Fruit fly (Drosophila melanogaster) whole organism, embryonic: ENCODE measurements around the gene Ugt35E1.
A peak's percentile ranks its signal among the peaks of the same experiment; 100 is the strongest.

ENCODE experiments used
- Atf-2 ChIP-seq: fragments of 200-800 bp; sonication (Bioruptor generic); optimal IDR thresholded peaks from 2 replicates; lab custom pipeline; 2016; ENCODE audit warnings: missing biosample characterization, missing genetic modification characterization
- BtbVII ChIP-seq: fragments of 200-800 bp; sonication (Bioruptor generic); optimal IDR thresholded peaks from 3 replicates; lab custom pipeline; 2017; ENCODE audit warnings: missing biosample characterization, mild to moderate bottlenecking, missing genetic modification characterization
- CG12659 ChIP-seq: fragments of 200-800 bp; sonication (Bioruptor generic); optimal IDR thresholded peaks from 3 replicates; lab custom pipeline; 2017; ENCODE audit warnings: mild to moderate bottlenecking, missing biosample characterization, missing genetic modification reagents, missing genetic modification characterization
- CG12942 ChIP-seq: fragments of 200-800 bp; sonication (Bioruptor generic); optimal IDR thresholded peaks from 3 replicates; lab custom pipeline; 2016; ENCODE audit warnings: missing biosample characterization, missing genetic modification characterization
- CG13287 ChIP-seq: fragments of 200-800 bp; sonication (Bioruptor generic); IDR thresholded peaks from 2 replicates; pipeline ENCODE4 v1.3.6; 2022; ENCODE audit warnings: missing biosample characterization, missing genetic modification characterization; ENCODE audit not compliant: partially characterized antibody
- CG17829 ChIP-seq: fragments of 200-800 bp; optimal IDR thresholded peaks from 2 replicates; lab custom pipeline; 2019; ENCODE audit warnings: missing biosample characterization, mild to moderate bottlenecking, missing genetic modification characterization, moderate library complexity
- CG18599 ChIP-seq: fragments of 200-800 bp; sonication (Bioruptor generic); optimal IDR thresholded peaks from 3 replicates; lab custom pipeline; 2017; ENCODE audit warnings: missing biosample characterization, missing genetic modification characterization, mild to moderate bottlenecking, moderate library complexity, missing genetic modification reagents
- CG18764 ChIP-seq: fragments of 200-800 bp; sonication (Bioruptor generic); optimal IDR thresholded peaks from 3 replicates; lab custom pipeline; 2016; ENCODE audit warnings: missing biosample characterization, missing genetic modification characterization
- CG2199 ChIP-seq: fragments of 200-800 bp; sonication (Bioruptor generic); IDR thresholded peaks from 3 replicates; pipeline ENCODE4 v1.3.6; 2022; ENCODE audit warnings: missing biosample characterization, missing genetic modification characterization
- CG32772 ChIP-seq: fragments of 200-800 bp; sonication (Bioruptor generic); IDR thresholded peaks from 2 replicates; pipeline ENCODE4 v1.3.6; 2022; ENCODE audit warnings: missing biosample characterization, missing genetic modification characterization
- CG3995 ChIP-seq: fragments of 200-800 bp; sonication (Bioruptor generic); optimal IDR thresholded peaks from 3 replicates; lab custom pipeline; 2016; ENCODE audit warnings: missing biosample characterization, missing genetic modification characterization
- CG4404 ChIP-seq: fragments of 200-800 bp; sonication (Bioruptor generic); IDR thresholded peaks from 2 replicates; pipeline ENCODE4 v1.3.6; 2022; ENCODE audit warnings: missing biosample characterization, missing genetic modification characterization
- CG6254 ChIP-seq: fragments of 200-800 bp; sonication (Bioruptor generic); optimal IDR thresholded peaks from 3 replicates; lab custom pipeline; 2017; ENCODE audit warnings: mild to moderate bottlenecking, missing biosample characterization, missing genetic modification reagents, missing genetic modification characterization
- CG6813 ChIP-seq: fragments of 200-800 bp; sonication (Bioruptor generic); optimal IDR thresholded peaks from 2 replicates; lab custom pipeline; 2017; ENCODE audit warnings: missing biosample characterization, missing genetic modification characterization, mild to moderate bottlenecking, moderate library complexity, missing genetic modification reagents
- CG7745 ChIP-seq: fragments of 200-800 bp; sonication (Bioruptor generic); optimal IDR thresholded peaks from 2 replicates; lab custom pipeline; 2018; ENCODE audit warnings: missing biosample characterization, mild to moderate bottlenecking, missing genetic modification characterization, moderate library complexity
- CTCF ChIP-seq: fragments of 200-800 bp; sonication (Bioruptor generic); optimal IDR thresholded peaks from 2 replicates; lab custom pipeline; 2017; ENCODE audit warnings: missing biosample characterization, mild to moderate bottlenecking, missing genetic modification characterization, moderate library complexity
- CoRest ChIP-seq: fragments of 200-800 bp; sonication (Bioruptor generic); optimal IDR thresholded peaks from 3 replicates; lab custom pipeline; 2018; ENCODE audit warnings: missing biosample characterization, mild to moderate bottlenecking, missing genetic modification characterization, moderate library complexity
- Dek ChIP-seq: fragments of 200-800 bp; sonication (Bioruptor generic); optimal IDR thresholded peaks from 3 replicates; lab custom pipeline; 2019; ENCODE audit warnings: missing biosample characterization, mild to moderate bottlenecking, missing genetic modification characterization, moderate library complexity
- Gsc ChIP-seq: fragments of 200-800 bp; sonication (Bioruptor generic); IDR thresholded peaks from 2 replicates; pipeline ENCODE4 v1.3.6; 2022; ENCODE audit warnings: missing biosample characterization, missing genetic modification characterization
- Lhr ChIP-seq: fragments of 200-800 bp; sonication (Bioruptor generic); optimal IDR thresholded peaks from 3 replicates; lab custom pipeline; 2017; ENCODE audit warnings: mild to moderate bottlenecking, missing biosample characterization, missing genetic modification reagents, missing genetic modification characterization
- MTF-1 ChIP-seq: fragments of 200-800 bp; sonication (Bioruptor generic); optimal IDR thresholded peaks from 2 replicates; lab custom pipeline; 2018; ENCODE audit warnings: missing biosample characterization, mild to moderate bottlenecking, missing genetic modification characterization, borderline replicate concordance
- Oaz ChIP-seq: fragments of 200-800 bp; sonication (Bioruptor generic); IDR thresholded peaks from 2 replicates; pipeline ENCODE4 v1.3.6; 2022; ENCODE audit warnings: missing biosample characterization, missing genetic modification characterization
- Sry-β ChIP-seq: fragments of 200-800 bp; sonication (Bioruptor generic); optimal IDR thresholded peaks from 2 replicates; lab custom pipeline; 2018; ENCODE audit warnings: missing biosample characterization, mild to moderate bottlenecking, missing genetic modification characterization, moderate library complexity
- al ChIP-seq: fragments of 200-800 bp; sonication (Bioruptor generic); IDR thresholded peaks from 2 replicates; pipeline ENCODE4 v1.3.6; 2022; ENCODE audit warnings: missing biosample characterization, missing genetic modification characterization
- bigmax ChIP-seq: fragments of 200-800 bp; sonication (Bioruptor generic); optimal IDR thresholded peaks from 2 replicates; lab custom pipeline; 2018; ENCODE audit warnings: missing biosample characterization, mild to moderate bottlenecking, missing genetic modification characterization
- crp ChIP-seq, 2 experiments: fragments of 200-800 bp; sonication (Bioruptor generic); optimal IDR thresholded peaks; 2 replicates in 1 of 2; 3 replicates in 1 of 2; lab custom pipeline; 2017; ENCODE audit warnings: missing biosample characterization in 2 of 2, missing genetic modification characterization in 2 of 2, mild to moderate bottlenecking in 1 of 2, moderate library complexity in 1 of 2
- en ChIP-seq: fragments of 200-800 bp; sonication (Bioruptor generic); optimal IDR thresholded peaks from 2 replicates; lab custom pipeline; 2016; ENCODE audit warnings: missing biosample characterization, missing genetic modification characterization
- ewg ChIP-seq: fragments of 200-800 bp; sonication (Bioruptor generic); optimal IDR thresholded peaks from 3 replicates; lab custom pipeline; 2017; ENCODE audit warnings: mild to moderate bottlenecking, missing biosample characterization, missing genetic modification reagents, missing genetic modification characterization
- eyg ChIP-seq: fragments of 200-800 bp; sonication (Bioruptor generic); optimal IDR thresholded peaks from 3 replicates; lab custom pipeline; 2016; ENCODE audit warnings: missing biosample characterization, missing genetic modification characterization
- fu2 ChIP-seq: fragments of 200-800 bp; sonication (Bioruptor generic); optimal IDR thresholded peaks from 2 replicates; lab custom pipeline; 2016; ENCODE audit warnings: missing biosample characterization, missing genetic modification characterization
- gcm2 ChIP-seq: fragments of 200-800 bp; sonication (Bioruptor generic); optimal IDR thresholded peaks from 2 replicates; lab custom pipeline; 2016; ENCODE audit warnings: missing biosample characterization, missing genetic modification characterization
- gem ChIP-seq: fragments of 200-800 bp; sonication (Bioruptor generic); optimal IDR thresholded peaks from 2 replicates; lab custom pipeline; 2019; ENCODE audit warnings: missing biosample characterization, mild to moderate bottlenecking, missing genetic modification characterization, moderate library complexity
- gfzf ChIP-seq: fragments of 200-800 bp; sonication (Bioruptor generic); optimal IDR thresholded peaks from 2 replicates; lab custom pipeline; 2016; ENCODE audit warnings: missing biosample characterization, mild to moderate bottlenecking, missing genetic modification characterization, moderate library complexity
- insv ChIP-seq, 2 experiments: fragments of 200-800 bp; sonication (Bioruptor generic); optimal IDR thresholded peaks; 3 replicates each; lab custom pipeline; 2016 to 2018; ENCODE audit warnings: missing biosample characterization in 2 of 2, missing genetic modification characterization in 2 of 2
- jing ChIP-seq: fragments of 200-800 bp; sonication (Bioruptor generic); optimal IDR thresholded peaks from 2 replicates; lab custom pipeline; 2018; ENCODE audit warnings: missing biosample characterization, mild to moderate bottlenecking, missing genetic modification characterization
- jumu ChIP-seq: fragments of 200-800 bp; sonication (Bioruptor generic); optimal IDR thresholded peaks from 3 replicates; lab custom pipeline; 2016; ENCODE audit warnings: missing biosample characterization, missing genetic modification characterization
- lab ChIP-seq: fragments of 200-800 bp; sonication (Bioruptor generic); optimal IDR thresholded peaks from 3 replicates; lab custom pipeline; 2017; ENCODE audit warnings: missing biosample characterization, missing genetic modification characterization, mild to moderate bottlenecking, moderate library complexity, missing genetic modification reagents
- nerfin-1 ChIP-seq: fragments of 200-800 bp; sonication (Bioruptor generic); optimal IDR thresholded peaks from 3 replicates; lab custom pipeline; 2019; ENCODE audit warnings: missing biosample characterization, mild to moderate bottlenecking, missing genetic modification characterization, moderate library complexity
- nerfin-2 ChIP-seq: fragments of 200-800 bp; sonication (Bioruptor generic); IDR thresholded peaks from 2 replicates; pipeline ENCODE4 v1.3.6; 2022; ENCODE audit warnings: missing biosample characterization, missing genetic modification characterization; ENCODE audit not compliant: partially characterized antibody
- nmo ChIP-seq: fragments of 200-800 bp; sonication (Bioruptor generic); optimal IDR thresholded peaks from 2 replicates; lab custom pipeline; 2018; ENCODE audit warnings: missing biosample characterization, mild to moderate bottlenecking, missing genetic modification characterization, moderate library complexity
- pnt ChIP-seq: fragments of 200-800 bp; sonication (Bioruptor generic); optimal IDR thresholded peaks from 3 replicates; lab custom pipeline; 2016; ENCODE audit warnings: missing biosample characterization, missing genetic modification characterization
- run ChIP-seq: fragments of 200-800 bp; sonication (Bioruptor generic); optimal IDR thresholded peaks from 3 replicates; lab custom pipeline; 2018; ENCODE audit warnings: missing biosample characterization, mild to moderate bottlenecking, missing genetic modification characterization
- seq ChIP-seq: fragments of 200-800 bp; sonication (Bioruptor generic); IDR thresholded peaks from 2 replicates; pipeline ENCODE4 v1.3.6; 2022; ENCODE audit warnings: missing biosample characterization, missing genetic modification characterization
- sob ChIP-seq: fragments of 200-800 bp; sonication (Bioruptor generic); IDR thresholded peaks from 2 replicates; pipeline ENCODE4 v1.3.6; 2022; ENCODE audit warnings: missing biosample characterization, missing genetic modification characterization
- sug ChIP-seq: fragments of 200-800 bp; optimal IDR thresholded peaks from 2 replicates; lab custom pipeline; 2019; ENCODE audit warnings: missing biosample characterization, mild to moderate bottlenecking, missing genetic modification characterization, moderate library complexity
- tin ChIP-seq: fragments of 200-800 bp; sonication (Bioruptor generic); optimal IDR thresholded peaks from 3 replicates; lab custom pipeline; 2016; ENCODE audit warnings: missing biosample characterization, missing genetic modification characterization
- tx ChIP-seq: fragments of 200-800 bp; sonication (Bioruptor generic); optimal IDR thresholded peaks from 2 replicates; lab custom pipeline; 2016; ENCODE audit warnings: missing biosample characterization, missing genetic modification characterization
- vfl ChIP-seq: fragments of 200-800 bp; sonication (Bioruptor generic); optimal IDR thresholded peaks from 2 replicates; lab custom pipeline; 2016; ENCODE audit warnings: missing biosample characterization, missing genetic modification characterization
- wdn ChIP-seq: fragments of 200-800 bp; sonication (Bioruptor generic); IDR thresholded peaks from 2 replicates; pipeline ENCODE4 v1.3.6; 2022; ENCODE audit warnings: missing biosample characterization, missing genetic modification characterization
- yki ChIP-seq: fragments of >200 bp; optimal IDR thresholded peaks from 3 replicates; lab custom pipeline; 2018
- zf30C ChIP-seq: fragments of 200-800 bp; sonication (Bioruptor generic); optimal IDR thresholded peaks from 3 replicates; lab custom pipeline; 2018; ENCODE audit warnings: missing biosample characterization, mild to moderate bottlenecking, missing genetic modification characterization

The Ugt35E1 gene

DNA sequence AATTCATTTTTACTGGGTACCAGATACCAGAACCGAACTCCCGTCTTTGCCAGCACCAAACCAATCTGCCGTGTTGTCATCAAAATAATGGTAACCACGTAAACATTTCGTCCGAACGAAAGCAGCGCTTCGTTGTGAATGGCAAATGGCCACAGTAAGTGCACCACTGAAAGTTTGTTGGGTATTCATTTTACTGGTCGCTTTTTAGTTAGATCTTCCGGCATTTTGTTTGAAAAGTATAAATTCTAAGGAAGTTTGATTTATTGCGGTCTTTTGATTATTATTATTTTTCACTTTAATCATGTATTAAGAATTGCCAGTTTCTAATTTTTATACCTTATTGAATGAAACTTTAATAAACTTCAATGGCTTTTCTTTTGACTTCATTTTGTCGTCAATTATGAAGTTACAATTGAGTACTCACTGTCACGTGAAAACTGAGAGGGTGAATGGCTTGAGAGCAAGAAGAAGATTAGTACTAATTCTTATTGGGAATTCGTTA is 48.6 kb upstream of the Ugt35E1 start, which contains the start of gene ZnT86D (continued):
- TF ChIP-seq ewg (GFP tag; lab: Kevin White, UChicago) = peak; percentile 10
- TF ChIP-seq CG2199 = no peak
- TF ChIP-seq Dek (tag; lab: Kevin White, UChicago) = peak; percentile 72
- no peak for TF ChIP-seq en (GFP tag; lab: Kevin White, UChicago)
- TF ChIP-seq insv (GFP tag; optimal IDR thresholded peaks at IDR 0.05; lab: Kevin White, UChicago) = peak; percentile 53 to 91
- TF ChIP-seq CoRest = peak; percentile 76
- no peak for TF ChIP-seq Lhr (GFP tag; lab: Kevin White, UChicago)
- no peak for TF ChIP-seq run (tag; lab: Kevin White, UChicago)
- TF ChIP-seq CG6254 (GFP tag; lab: Kevin White, UChicago) = peak; percentile 5
- TF ChIP-seq zf30C (GFP tag; lab: Kevin White, UChicago) = no peak
- TF ChIP-seq CG13287 = no peak
- peak; percentile 27 for TF ChIP-seq eyg (GFP tag; lab: Kevin White, UChicago)
- no peak for TF ChIP-seq vfl
- no peak for TF ChIP-seq CG7745 (tag; lab: Kevin White, UChicago)
- TF ChIP-seq CG12942 (GFP tag; lab: Kevin White, UChicago) = no peak
- TF ChIP-seq crp (GFP tag; optimal IDR thresholded peaks at IDR 0.05; lab: Kevin White, UChicago) = peak in 1 of 2 experiments; percentile 20
- TF ChIP-seq sug (tag; lab: Kevin White, UChicago) = peak; percentile 80
- TF ChIP-seq tx = peak; percentile 45
- TF ChIP-seq sob (GFP tag; lab: Robert Waterston, UW) = peak; percentile 60; the same call in 1 of the 2 replicates
- no peak for TF ChIP-seq CG6813
- no peak for TF ChIP-seq MTF-1 (GFP tag; lab: Kevin White, UChicago)
- TF ChIP-seq bigmax (GFP tag; lab: Kevin White, UChicago) = peak; percentile 13
- TF ChIP-seq nmo (GFP tag; lab: Kevin White, UChicago) = peak; percentile 67
- TF ChIP-seq fu2 (GFP tag; lab: Kevin White, UChicago) = peak; percentile 42
- no peak for TF ChIP-seq CG18764 (GFP tag; lab: Kevin White, UChicago)
- TF ChIP-seq CG4404 (GFP tag; lab: Robert Waterston, UW) = peak; percentile 61
- no peak for TF ChIP-seq nerfin-2
- peak; percentile 71 for TF ChIP-seq Sry-β
- peak; percentile 22 for TF ChIP-seq pnt (GFP tag; lab: Kevin White, UChicago)
- TF ChIP-seq jing = no peak
- no peak for TF ChIP-seq yki (lab: Kevin White, UChicago)
- peak; percentile 78 for TF ChIP-seq CG18599
- peak; percentile 51 for TF ChIP-seq tin (GFP tag; lab: Kevin White, UChicago)
- no peak for TF ChIP-seq Gsc (GFP tag; lab: Robert Waterston, UW)
- no peak for TF ChIP-seq gcm2 (GFP tag; lab: Kevin White, UChicago)
- TF ChIP-seq gem (tag; lab: Kevin White, UChicago) = peak; percentile 78
- TF ChIP-seq BtbVII (GFP tag; lab: Kevin White, UChicago) = no peak
- TF ChIP-seq gfzf (GFP tag; lab: Kevin White, UChicago) = peak; percentile 13
- TF ChIP-seq nerfin-1 (tag; lab: Kevin White, UChicago) = peak; percentile 49
- peak; percentile 5 for TF ChIP-seq Atf-2 (GFP tag; lab: Kevin White, UChicago)
- peak; percentile 53 for TF ChIP-seq jumu (GFP tag; lab: Kevin White, UChicago)
- TF ChIP-seq Oaz (GFP tag; lab: Robert Waterston, UW) = no peak
- peak; percentile 39; the same call in 1 of the 2 replicates for TF ChIP-seq CG32772
- TF ChIP-seq CG17829 (tag; lab: Kevin White, UChicago) = peak; percentile 62
- peak; percentile 58; the same call in 1 of the 2 replicates for TF ChIP-seq al
- TF ChIP-seq CG3995 = peak; percentile 75
- 0 out of 2 replicates have a peak, but pooled peaks have one; percentile 35 for TF ChIP-seq wdn
- TF ChIP-seq lab (GFP tag; lab: Kevin White, UChicago) = peak; percentile 71
- no peak for TF ChIP-seq CTCF (GFP tag; lab: Kevin White, UChicago)
- TF ChIP-seq CG12659 (GFP tag; lab: Kevin White, UChicago) = peak; percentile 84
- TF ChIP-seq seq = no peak
